Fruit fly (Drosophila melanogaster): ENCODE measurements around the gene Timp.

DNA sequence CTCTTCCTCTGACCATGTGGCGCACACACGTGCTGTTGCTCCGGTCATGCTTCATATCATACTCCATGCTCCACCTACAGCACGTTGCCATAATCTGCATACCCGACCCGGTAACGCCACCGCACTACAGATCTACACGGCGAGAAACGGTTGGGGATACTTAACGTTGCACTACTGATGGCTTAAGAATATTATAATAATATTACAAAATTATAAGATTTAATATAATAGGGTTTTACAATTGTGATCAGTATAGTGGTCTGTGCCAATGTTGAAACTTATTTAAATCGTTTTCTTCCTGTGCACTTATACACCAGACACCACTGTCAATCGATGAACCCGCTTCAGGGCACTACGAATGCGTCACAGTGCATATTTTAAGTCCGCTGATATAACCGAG is 623 bp upstream of the Timp start:
- TF ChIP-seq Max (GFP tag; optimal IDR thresholded peaks at IDR 0.05), result peak; percentile 11
- TF ChIP-seq Tbp (GFP tag; optimal IDR thresholded peaks at IDR 0.05), result no peak
- 0 out of 2 replicates have a peak, but pooled peaks have one; percentile 23 for TF ChIP-seq CG9932 (GFP tag; IDR thresholded peaks at IDR 0.05)
- no peak for TF ChIP-seq ash1 (GFP tag; optimal IDR thresholded peaks at IDR 0.05)
